ENCODE assay signal across 8 worm cellular contexts in genomic region chrX:1223841-1224240, ce11.
A peak's percentile ranks its signal among the peaks of the same experiment; 100 is the strongest.
TF ChIP-seq lines count a peak whose summit lies in the region.

No protein-coding gene starts in this region.

TF ChIP-seq in whole organism, L1 larva, 84 proteins besides CTCF, POLR2A, EP300 and RAD21:
- no peak for TF ChIP-seq unc-62 (GFP tag; optimal IDR thresholded peaks at IDR 0.05; lab: Kevin White, UChicago)
- peak; percentile 6 for TF ChIP-seq blmp-1 (tag; optimal IDR thresholded peaks at IDR 0.05; lab: Kevin White, UChicago)
- no peak for TF ChIP-seq efl-1 (optimal IDR thresholded peaks at IDR 0.05; lab: Kevin White, UChicago)
- TF ChIP-seq efl-1 (GFP tag; optimal IDR thresholded peaks at IDR 0.05 in 1 of 2; lab: Kevin White, UChicago) = peak in 1 of 2 experiments; percentile 21

TF ChIP-seq in whole organism, L2 larva, 48 proteins besides CTCF, POLR2A, EP300 and RAD21:
- TF ChIP-seq crh-2 (tag; optimal IDR thresholded peaks at IDR 0.05; lab: Kevin White, UChicago) (no peak), unc-55 (GFP tag; optimal IDR thresholded peaks at IDR 0.05; lab: Kevin White, UChicago) (peak; percentile 59)
TF ChIP-seq in whole organism, L2 larva: peak in this region for 1.

TF ChIP-seq in whole organism, L3 larva, 47 proteins besides CTCF, POLR2A, EP300 and RAD21:
- TF ChIP-seq lsy-12 (tag; optimal IDR thresholded peaks at IDR 0.05; lab: Kevin White, UChicago) (no peak), pha-4 (tag; optimal IDR thresholded peaks at IDR 0.05; lab: Kevin White, UChicago) (peak; percentile 54), R02D3.7 (tag; optimal IDR thresholded peaks at IDR 0.05; lab: Kevin White, UChicago) (no peak), hmg-11 (tag; optimal IDR thresholded peaks at IDR 0.05; lab: Kevin White, UChicago) (no peak)

TF ChIP-seq in whole organism, L4 larva, 104 proteins besides CTCF, POLR2A, EP300 and RAD21:
- TF ChIP-seq dve-1 (tag; optimal IDR thresholded peaks at IDR 0.05; lab: Kevin White, UChicago; ENCODE audit: insufficient read depth) = peak; percentile 1
- no peak for TF ChIP-seq unc-39 (tag; optimal IDR thresholded peaks at IDR 0.05; lab: Kevin White, UChicago)
- no peak for TF ChIP-seq tra-1 (GFP tag; IDR thresholded peaks at IDR 0.05; lab: Robert Waterston, UW)
- no peak for TF ChIP-seq F37D6.2 (tag; optimal IDR thresholded peaks at IDR 0.05; lab: Kevin White, UChicago)
- no peak for TF ChIP-seq jun-1 (tag; optimal IDR thresholded peaks at IDR 0.05; lab: Kevin White, UChicago)
- TF ChIP-seq F26F4.8 (GFP tag; conservative IDR thresholded peaks at IDR 0.05; lab: Robert Waterston, UW) = no peak
- TF ChIP-seq nhr-6 (tag; optimal IDR thresholded peaks at IDR 0.05; lab: Kevin White, UChicago) = peak; percentile 21
- TF ChIP-seq lin-1 (GFP tag; IDR thresholded peaks at IDR 0.05; lab: Robert Waterston, UW) = no peak
- TF ChIP-seq ztf-7 (tag; optimal IDR thresholded peaks at IDR 0.05; lab: Kevin White, UChicago) = no peak
- TF ChIP-seq unc-62 (GFP tag; optimal IDR thresholded peaks at IDR 0.05 in 1 of 2; lab: Kevin White, UChicago) = no peak
- TF ChIP-seq unc-62 (tag; optimal IDR thresholded peaks at IDR 0.05; lab: Kevin White, UChicago) = no peak
- TF ChIP-seq pha-4 (GFP tag; IDR thresholded peaks at IDR 0.05; lab: Robert Waterston, UW) = no peak
- no peak for TF ChIP-seq pha-4 (tag; optimal IDR thresholded peaks at IDR 0.05; lab: Kevin White, UChicago)

TF ChIP-seq in whole organism, early embryonic, 17 proteins besides CTCF, POLR2A, EP300 and RAD21:
- peak; percentile 56 for TF ChIP-seq hmg-4 (GFP tag; optimal IDR thresholded peaks at IDR 0.05; lab: Kevin White, UChicago)
- peak; percentile 21; the same call in 1 of the 2 replicates for TF ChIP-seq pes-1 (GFP tag; IDR thresholded peaks at IDR 0.05; lab: Robert Waterston, UW)
- no peak for TF ChIP-seq hmbx-1 (tag; optimal IDR thresholded peaks at IDR 0.05; lab: Kevin White, UChicago)

TF ChIP-seq in whole organism, late embryonic, 69 proteins besides CTCF, POLR2A, EP300 and RAD21:
- TF ChIP-seq sox-2 (GFP tag; IDR thresholded peaks at IDR 0.05; lab: Robert Waterston, UW) = peak; percentile 93
- no peak for TF ChIP-seq che-1 (tag; optimal IDR thresholded peaks at IDR 0.05; lab: Kevin White, UChicago)
- no peak for TF ChIP-seq fax-1 (tag; optimal IDR thresholded peaks at IDR 0.05; lab: Kevin White, UChicago)
- TF ChIP-seq pag-3 (tag; optimal IDR thresholded peaks at IDR 0.05; lab: Kevin White, UChicago; ENCODE audit: borderline replicate concordance) = no peak
- no peak for TF ChIP-seq hlh-15 (tag; optimal IDR thresholded peaks at IDR 0.05; lab: Kevin White, UChicago)
- peak; percentile 56 for TF ChIP-seq unc-55 (GFP tag; optimal IDR thresholded peaks at IDR 0.05; lab: Kevin White, UChicago)
- TF ChIP-seq ref-2 (tag; optimal IDR thresholded peaks at IDR 0.05; lab: Kevin White, UChicago) = no peak
- no peak for TF ChIP-seq elt-2 (tag; optimal IDR thresholded peaks at IDR 0.05; lab: Kevin White, UChicago)
- TF ChIP-seq F13H6.1 (tag; optimal IDR thresholded peaks at IDR 0.05; lab: Kevin White, UChicago) = no peak
- TF ChIP-seq nfya-1 (tag; optimal IDR thresholded peaks at IDR 0.05; lab: Kevin White, UChicago) = peak; percentile 3
- TF ChIP-seq pat-9 (tag; optimal IDR thresholded peaks at IDR 0.05; lab: Kevin White, UChicago) = no peak
- no peak for TF ChIP-seq gmeb-2 (tag; optimal IDR thresholded peaks at IDR 0.05; lab: Kevin White, UChicago)
- TF ChIP-seq ceh-30 (tag; optimal IDR thresholded peaks at IDR 0.05; lab: Kevin White, UChicago) = no peak
- no peak for TF ChIP-seq ama-1 (optimal IDR thresholded peaks at IDR 0.05; lab: Kevin White, UChicago)
- TF ChIP-seq C38D4.7 (GFP tag; optimal IDR thresholded peaks at IDR 0.05; lab: Kevin White, UChicago) = peak; percentile 6
- peak; percentile 4 for TF ChIP-seq ceh-31 (tag; optimal IDR thresholded peaks at IDR 0.05; lab: Kevin White, UChicago)
- TF ChIP-seq ceh-24 (tag; optimal IDR thresholded peaks at IDR 0.05; lab: Kevin White, UChicago) = no peak

TF ChIP-seq in whole organism, midembryonic, 9 proteins besides CTCF, POLR2A, EP300 and RAD21:
- TF ChIP-seq T22C8.4 (GFP tag; IDR thresholded peaks at IDR 0.05; lab: Robert Waterston, UW) (no peak), tab-1 (GFP tag; IDR thresholded peaks at IDR 0.05; lab: Robert Waterston, UW) (0 out of 2 replicates have a peak, but pooled peaks have one; percentile 43), flt-1 (GFP tag; IDR thresholded peaks at IDR 0.05; lab: Robert Waterston, UW) (0 out of 2 replicates have a peak, but pooled peaks have one; percentile 59), klf-2 (GFP tag; conservative IDR thresholded peaks at IDR 0.05; lab: Robert Waterston, UW) (no peak), ztf-29 (GFP tag; IDR thresholded peaks at IDR 0.05; lab: Robert Waterston, UW) (no peak), ztf-23 (GFP tag; IDR thresholded peaks at IDR 0.05; lab: Robert Waterston, UW) (0 out of 2 replicates have a peak, but pooled peaks have one; percentile 10), cog-1 (tag; optimal IDR thresholded peaks at IDR 0.05; lab: Kevin White, UChicago) (no peak), med-1 (GFP tag; optimal IDR thresholded peaks at IDR 0.05; lab: Kevin White, UChicago; ENCODE audit: insufficient read depth) (no peak), ref-1 (GFP tag; conservative IDR thresholded peaks at IDR 0.05; lab: Robert Waterston, UW) (no peak)

TF ChIP-seq in whole organism, mixed stage, embryonic, 35 proteins besides CTCF, POLR2A, EP300 and RAD21:
- TF ChIP-seq ceh-83 (GFP tag; optimal IDR thresholded peaks at IDR 0.05; lab: Kevin White, UChicago) (no peak), drap-1 (GFP tag; optimal IDR thresholded peaks at IDR 0.05; lab: Kevin White, UChicago) (no peak), lin-32 (GFP tag; optimal IDR thresholded peaks at IDR 0.05; lab: Kevin White, UChicago) (peak; percentile 33), cnd-1 (tag; optimal IDR thresholded peaks at IDR 0.05; lab: Kevin White, UChicago) (peak; percentile 31), hlh-1 (tag; optimal IDR thresholded peaks at IDR 0.05; lab: Kevin White, UChicago) (no peak), blmp-1 (tag; optimal IDR thresholded peaks at IDR 0.05; lab: Kevin White, UChicago) (no peak), ham-2 (GFP tag; optimal IDR thresholded peaks at IDR 0.05; lab: Kevin White, UChicago) (peak; percentile 23), unc-62 (GFP tag; optimal IDR thresholded peaks at IDR 0.05; lab: Kevin White, UChicago) (peak; percentile 85), flh-1 (GFP tag; optimal IDR thresholded peaks at IDR 0.05; lab: Kevin White, UChicago) (no peak), snpc-4 (tag; optimal IDR thresholded peaks at IDR 0.05; lab: Kevin White, UChicago) (no peak), elt-1 (tag; optimal IDR thresholded peaks at IDR 0.05; lab: Kevin White, UChicago; ENCODE audit: borderline replicate concordance, insufficient read depth) (no peak), zip-8 (tag; optimal IDR thresholded peaks at IDR 0.05; lab: Kevin White, UChicago) (no peak), nhr-76 (tag; optimal IDR thresholded peaks at IDR 0.05; lab: Kevin White, UChicago) (no peak), ztf-11 (tag; optimal IDR thresholded peaks at IDR 0.05; lab: Kevin White, UChicago) (no peak), pha-4 (tag; optimal IDR thresholded peaks at IDR 0.05; lab: Kevin White, UChicago) (no peak), sptf-1 (tag; optimal IDR thresholded peaks at IDR 0.05; lab: Kevin White, UChicago) (peak; percentile 11), ces-1 (GFP tag; optimal IDR thresholded peaks at IDR 0.05; lab: Kevin White, UChicago) (no peak), lsy-2 (tag; optimal IDR thresholded peaks at IDR 0.05; lab: Kevin White, UChicago) (no peak), elt-3 (tag; optimal IDR thresholded peaks at IDR 0.05; lab: Kevin White, UChicago) (no peak), nhr-2 (tag; optimal IDR thresholded peaks at IDR 0.05; lab: Kevin White, UChicago) (peak; percentile 35), nhr-237 (tag; optimal IDR thresholded peaks at IDR 0.05; lab: Kevin White, UChicago) (peak; percentile 9), M03D4.4 (tag; optimal IDR thresholded peaks at IDR 0.05; lab: Kevin White, UChicago) (no peak), lin-13 (tag; optimal IDR thresholded peaks at IDR 0.05; lab: Kevin White, UChicago) (no peak), ceh-43 (GFP tag; optimal IDR thresholded peaks at IDR 0.05; lab: Kevin White, UChicago) (no peak), ceh-39 (tag; optimal IDR thresholded peaks at IDR 0.05; lab: Kevin White, UChicago) (no peak), bed-3 (GFP tag; optimal IDR thresholded peaks at IDR 0.05; lab: Kevin White, UChicago) (no peak), mab-5 (tag; optimal IDR thresholded peaks at IDR 0.05; lab: Kevin White, UChicago) (no peak), nhr-12 (tag; optimal IDR thresholded peaks at IDR 0.05; lab: Kevin White, UChicago) (no peak), mep-1 (tag; optimal IDR thresholded peaks at IDR 0.05; lab: Kevin White, UChicago) (peak; percentile 11), sem-2 (GFP tag; optimal IDR thresholded peaks at IDR 0.05; lab: Kevin White, UChicago) (no peak), nhr-28 (tag; optimal IDR thresholded peaks at IDR 0.05; lab: Kevin White, UChicago) (no peak), unc-120 (tag; optimal IDR thresholded peaks at IDR 0.05; lab: Kevin White, UChicago; ENCODE audit: poor library complexity, severe bottlenecking) (no peak), tbx-8 (GFP tag; optimal IDR thresholded peaks at IDR 0.05; lab: Kevin White, UChicago) (no peak), mls-2 (tag; optimal IDR thresholded peaks at IDR 0.05; lab: Kevin White, UChicago) (peak; percentile 24), unc-39 (tag; optimal IDR thresholded peaks at IDR 0.05; lab: Kevin White, UChicago) (no peak)
